Fruit fly (Drosophila melanogaster) whole organism, embryonic: ENCODE measurements around the gene Spn28Dc.

ENCODE experiments used
- B-H1 ChIP-seq: fragments of 200-800 bp; sonication (Bioruptor generic); IDR thresholded peaks from 3 replicates; pipeline ENCODE4 v1.3.6; 2022; ENCODE audit warnings: missing biosample characterization, missing genetic modification characterization
- Blimp-1 ChIP-seq: fragments of 200-800 bp; sonication (Bioruptor generic); optimal IDR thresholded peaks from 3 replicates; lab custom pipeline; 2018; ENCODE audit warnings: missing biosample characterization, missing genetic modification characterization, mild to moderate bottlenecking, moderate library complexity, missing genetic modification reagents
- C15 ChIP-seq: fragments of 200-800 bp; sonication (Bioruptor generic); IDR thresholded peaks from 3 replicates; pipeline ENCODE4 v1.3.6; 2022; ENCODE audit warnings: missing biosample characterization, missing genetic modification characterization
- CG11398 ChIP-seq: fragments of 200-800 bp; sonication (Bioruptor generic); optimal IDR thresholded peaks from 2 replicates; lab custom pipeline; 2016; ENCODE audit warnings: missing biosample characterization, missing genetic modification characterization
- CG11723 ChIP-seq: fragments of 200-800 bp; sonication (Bioruptor generic); optimal IDR thresholded peaks from 2 replicates; lab custom pipeline; 2017; ENCODE audit warnings: missing biosample characterization, mild to moderate bottlenecking, missing genetic modification characterization
- CG17359 ChIP-seq: fragments of 200-800 bp; sonication (Bioruptor generic); optimal IDR thresholded peaks from 3 replicates; lab custom pipeline; 2018; ENCODE audit warnings: missing biosample characterization, mild to moderate bottlenecking, missing genetic modification characterization, moderate library complexity
- CG1832 ChIP-seq: fragments of 200-800 bp; sonication (Bioruptor generic); optimal IDR thresholded peaks from 2 replicates; lab custom pipeline; 2017; ENCODE audit warnings: missing biosample characterization, mild to moderate bottlenecking, missing genetic modification characterization, inconsistent platforms
- CG2116 ChIP-seq: fragments of 200-800 bp; sonication (Bioruptor generic); optimal IDR thresholded peaks from 3 replicates; lab custom pipeline; 2018; ENCODE audit warnings: missing biosample characterization, mild to moderate bottlenecking, missing genetic modification characterization
- CG2202 ChIP-seq: fragments of 200-800 bp; sonication (Bioruptor generic); optimal IDR thresholded peaks from 2 replicates; lab custom pipeline; 2018; ENCODE audit warnings: missing biosample characterization, mild to moderate bottlenecking, missing genetic modification characterization
- CG31388 ChIP-seq: fragments of 200-800 bp; sonication (Bioruptor generic); optimal IDR thresholded peaks from 2 replicates; lab custom pipeline; 2016; ENCODE audit warnings: missing biosample characterization, missing genetic modification characterization
- CG33213 ChIP-seq: fragments of 200-800 bp; sonication (Bioruptor generic); optimal IDR thresholded peaks from 3 replicates; lab custom pipeline; 2016; ENCODE audit warnings: missing biosample characterization, missing genetic modification characterization
- CG3407 ChIP-seq: fragments of 200-800 bp; sonication (Bioruptor generic); optimal IDR thresholded peaks from 2 replicates; lab custom pipeline; 2018; ENCODE audit warnings: missing biosample characterization, mild to moderate bottlenecking, missing genetic modification characterization
- CG4282 ChIP-seq: fragments of 200-800 bp; sonication (Bioruptor generic); optimal IDR thresholded peaks from 2 replicates; lab custom pipeline; 2016; ENCODE audit warnings: missing biosample characterization, missing genetic modification characterization
- CG4328 ChIP-seq: fragments of 200-800 bp; sonication (Bioruptor generic); optimal IDR thresholded peaks from 3 replicates; lab custom pipeline; 2017; ENCODE audit warnings: missing biosample characterization, missing genetic modification reagents, missing genetic modification characterization
- CG4360 ChIP-seq: fragments of 200-800 bp; sonication (Bioruptor generic); IDR thresholded peaks from 2 replicates; pipeline ENCODE4 v1.3.6; 2022; ENCODE audit warnings: missing biosample characterization, missing genetic modification characterization
- CG4730 ChIP-seq: fragments of 200-800 bp; sonication (Bioruptor generic); IDR thresholded peaks from 2 replicates; pipeline ENCODE4 v1.3.6; 2022; ENCODE audit warnings: missing biosample characterization, missing genetic modification characterization
- CG5953 ChIP-seq: fragments of 200-800 bp; sonication (Bioruptor generic); IDR thresholded peaks from 2 replicates; pipeline ENCODE4 v1.3.6; 2022; ENCODE audit warnings: missing biosample characterization, missing genetic modification characterization
- CG7928 ChIP-seq: fragments of 200-800 bp; sonication (Bioruptor generic); optimal IDR thresholded peaks from 2 replicates; lab custom pipeline; 2017; ENCODE audit warnings: missing biosample characterization, mild to moderate bottlenecking, missing genetic modification characterization
- CG8281 ChIP-seq: fragments of 200-800 bp; sonication (Bioruptor generic); optimal IDR thresholded peaks from 2 replicates; lab custom pipeline; 2018; ENCODE audit warnings: missing biosample characterization, mild to moderate bottlenecking, missing genetic modification characterization, moderate library complexity
- CG8290 ChIP-seq, 3 experiments: fragments of 200-800 bp; sonication (Bioruptor generic); optimal IDR thresholded peaks; 2 replicates each; lab custom pipeline; 2016 to 2019; ENCODE audit warnings: missing biosample characterization in 3 of 3, missing genetic modification characterization in 3 of 3, mild to moderate bottlenecking in 2 of 3, moderate library complexity in 1 of 3
- CG8924 ChIP-seq: fragments of 200-800 bp; optimal IDR thresholded peaks from 3 replicates; lab custom pipeline; 2019; ENCODE audit warnings: missing biosample characterization, mild to moderate bottlenecking, missing genetic modification characterization, moderate library complexity
- CG9797 ChIP-seq: fragments of 200-800 bp; sonication (Bioruptor generic); optimal IDR thresholded peaks from 3 replicates; lab custom pipeline; 2018; ENCODE audit warnings: missing biosample characterization, mild to moderate bottlenecking, missing genetic modification characterization
- CkIIα-i1 ChIP-seq: fragments of 200-800 bp; sonication (Bioruptor generic); IDR thresholded peaks from 2 replicates; pipeline ENCODE4 v1.3.6; 2022; ENCODE audit warnings: missing biosample characterization, missing genetic modification characterization
- CrebB ChIP-seq: fragments of 200-800 bp; sonication (Bioruptor generic); optimal IDR thresholded peaks from 3 replicates; lab custom pipeline; 2018; ENCODE audit warnings: missing biosample characterization, mild to moderate bottlenecking, missing genetic modification characterization
- Dad ChIP-seq: fragments of 200-800 bp; sonication (Bioruptor generic); optimal IDR thresholded peaks from 3 replicates; lab custom pipeline; 2016; ENCODE audit warnings: missing biosample characterization, missing genetic modification characterization
- Deaf1 ChIP-seq: fragments of 200-800 bp; optimal IDR thresholded peaks from 3 replicates; lab custom pipeline; 2019; ENCODE audit warnings: missing biosample characterization, mild to moderate bottlenecking, missing genetic modification characterization, moderate library complexity
- Dip2 ChIP-seq: fragments of 200-800 bp; sonication (Bioruptor generic); IDR thresholded peaks from 2 replicates; pipeline ENCODE4 v1.3.6; 2022; ENCODE audit warnings: missing biosample characterization, missing genetic modification characterization
- Gug ChIP-seq: fragments of 200-800 bp; sonication (Bioruptor generic); IDR thresholded peaks from 4 replicates; pipeline ENCODE4 v1.3.6; 2022; ENCODE audit warnings: missing biosample characterization, missing genetic modification characterization
- H15 ChIP-seq: fragments of 200-800 bp; sonication (Bioruptor generic); IDR thresholded peaks from 3 replicates; pipeline ENCODE4 v1.3.6; 2022; ENCODE audit warnings: missing biosample characterization, missing genetic modification characterization
- HLH4C ChIP-seq: fragments of 200-800 bp; sonication (Bioruptor generic); IDR thresholded peaks from 3 replicates; pipeline ENCODE4 v1.3.6; 2022; ENCODE audit warnings: missing biosample characterization, missing genetic modification characterization; ENCODE audit not compliant: partially characterized antibody
- Hey ChIP-seq: fragments of 200-800 bp; sonication (Bioruptor generic); optimal IDR thresholded peaks from 3 replicates; lab custom pipeline; 2018; ENCODE audit warnings: missing biosample characterization, mild to moderate bottlenecking, missing genetic modification characterization
- Hmr ChIP-seq: fragments of 200-800 bp; sonication (Bioruptor generic); optimal IDR thresholded peaks from 3 replicates; lab custom pipeline; 2017; ENCODE audit warnings: mild to moderate bottlenecking, missing biosample characterization, missing genetic modification reagents, missing genetic modification characterization
- Mrtf ChIP-seq: fragments of 200-800 bp; sonication (Bioruptor generic); IDR thresholded peaks from 3 replicates; pipeline ENCODE4 v1.3.6; 2022; ENCODE audit warnings: missing biosample characterization, missing genetic modification characterization
- Myb ChIP-seq: fragments of 200-800 bp; sonication (Bioruptor generic); optimal IDR thresholded peaks from 2 replicates; lab custom pipeline; 2016; ENCODE audit warnings: missing biosample characterization, missing genetic modification characterization
- Nf-YA ChIP-seq: fragments of 200-800 bp; sonication (Bioruptor generic); IDR thresholded peaks from 2 replicates; pipeline ENCODE4 v1.3.6; 2022; ENCODE audit warnings: missing biosample characterization, missing genetic modification characterization
- Poxn ChIP-seq: fragments of 200-800 bp; sonication (Bioruptor generic); IDR thresholded peaks from 2 replicates; pipeline ENCODE4 v1.3.6; 2022; ENCODE audit warnings: missing biosample characterization, missing genetic modification characterization
- Sox100B ChIP-seq: fragments of 200-800 bp; sonication (Bioruptor generic); optimal IDR thresholded peaks from 3 replicates; lab custom pipeline; 2018; ENCODE audit warnings: missing biosample characterization, mild to moderate bottlenecking, missing genetic modification characterization
- Sox102F ChIP-seq: fragments of 200-800 bp; sonication (Bioruptor generic); optimal IDR thresholded peaks from 2 replicates; lab custom pipeline; 2018; ENCODE audit warnings: missing biosample characterization, mild to moderate bottlenecking, missing genetic modification characterization, moderate library complexity
- Xbp1 ChIP-seq: fragments of 200-800 bp; sonication (Bioruptor generic); optimal IDR thresholded peaks from 3 replicates; lab custom pipeline; 2016; ENCODE audit warnings: missing biosample characterization, mild to moderate bottlenecking, missing genetic modification characterization
- ac ChIP-seq: fragments of 200-800 bp; sonication (Bioruptor generic); optimal IDR thresholded peaks from 3 replicates; lab custom pipeline; 2017; ENCODE audit warnings: missing biosample characterization, mild to moderate bottlenecking, missing genetic modification characterization
- bbx ChIP-seq: fragments of 200-800 bp; sonication (Bioruptor generic); IDR thresholded peaks from 2 replicates; pipeline ENCODE4 v1.3.6; 2022; ENCODE audit warnings: missing biosample characterization, missing genetic modification characterization; ENCODE audit not compliant: partially characterized antibody
- croc ChIP-seq: fragments of 200-800 bp; sonication (Bioruptor generic); conservative IDR thresholded peaks from 3 replicates; pipeline ENCODE4 v1.3.6; 2022; ENCODE audit warnings: missing biosample characterization, missing genetic modification characterization
- gro ChIP-seq: fragments of 200-800 bp; sonication (Bioruptor generic); optimal IDR thresholded peaks from 2 replicates; lab custom pipeline; 2016; ENCODE audit warnings: missing biosample characterization, missing genetic modification characterization
- hkb ChIP-seq, 2 experiments: fragments of 200-800 bp in 1 of 2; fragments of >200 bp in 1 of 2; sonication (Bioruptor generic) in 1 of 2; IDR thresholded peaks in 1 of 2; optimal IDR thresholded peaks in 1 of 2; 2 replicates each; pipeline versions ENCODE4 v1.3.6 to Lab custom; 2017 to 2022; ENCODE audit warnings: missing biosample characterization in 1 of 2, missing genetic modification characterization in 1 of 2
- phol ChIP-seq: fragments of 200-800 bp; sonication (Bioruptor generic); optimal IDR thresholded peaks from 3 replicates; lab custom pipeline; 2018; ENCODE audit warnings: missing biosample characterization, mild to moderate bottlenecking, missing genetic modification characterization, moderate library complexity
- sc ChIP-seq, 3 experiments: fragments of >200 bp in 2 of 3; fragments of 200-800 bp in 1 of 3; sonication (Bioruptor generic) in 1 of 3; optimal IDR thresholded peaks; 2 replicates in 2 of 3; 3 replicates in 1 of 3; lab custom pipeline; 2017; ENCODE audit warnings: mild to moderate bottlenecking in 1 of 3, missing biosample characterization in 1 of 3, missing genetic modification characterization in 1 of 3, missing genetic modification reagents in 1 of 3
- toy ChIP-seq: fragments of 200-800 bp; sonication (Bioruptor generic); IDR thresholded peaks from 2 replicates; pipeline ENCODE4 v1.3.6; 2022; ENCODE audit warnings: missing biosample characterization, missing genetic modification characterization
- tup ChIP-seq: fragments of 200-800 bp; sonication (Bioruptor generic); optimal IDR thresholded peaks from 2 replicates; lab custom pipeline; 2016; ENCODE audit warnings: missing biosample characterization, mild to moderate bottlenecking, missing genetic modification characterization, moderate library complexity
- wor ChIP-seq: fragments of 200-800 bp; sonication (Bioruptor generic); IDR thresholded peaks from 2 replicates; pipeline ENCODE4 v1.3.6; 2022; ENCODE audit warnings: missing biosample characterization, missing genetic modification characterization
- zfh1 ChIP-seq: fragments of 200-800 bp; sonication (Bioruptor generic); IDR thresholded peaks from 3 replicates; pipeline ENCODE4 v1.3.6; 2022; ENCODE audit warnings: missing biosample characterization, missing genetic modification characterization

Spn28Dc gene

dm6 chr2L:8030693-8031210, 23.7 kb upstream of the Spn28Dc start, which contains the start of gene Cka (continued):
- TF ChIP-seq CG8290 (GFP tag; optimal IDR thresholded peaks at IDR 0.05; lab: Kevin White, UChicago) (no peak), CG8290 (tag; optimal IDR thresholded peaks at IDR 0.05; lab: Kevin White, UChicago) (peak in 1 of 2 experiments; percentile 68), CG7928 (GFP tag; lab: Kevin White, UChicago) (no peak), CG17359 (no peak), sc (optimal IDR thresholded peaks at IDR 0.05; lab: Kevin White, UChicago) (no peak), sc (GFP tag; optimal IDR thresholded peaks at IDR 0.05; lab: Kevin White, UChicago) (no peak), Myb (GFP tag; lab: Kevin White, UChicago) (no peak), CG4282 (GFP tag; lab: Kevin White, UChicago) (peak; percentile 17), H15 (GFP tag; lab: Robert Waterston, UW) (no peak), Blimp-1 (GFP tag; lab: Kevin White, UChicago) (no peak), Deaf1 (tag; lab: Kevin White, UChicago) (peak; percentile 23), CG8924 (tag; lab: Kevin White, UChicago) (peak; percentile 32), Poxn (GFP tag; lab: Robert Waterston, UW) (no peak), C15 (GFP tag; lab: Robert Waterston, UW) (no peak), Sox102F (GFP tag; lab: Kevin White, UChicago) (no peak), wor (GFP tag; lab: Robert Waterston, UW) (no peak), CG33213 (no peak), CG4730 (GFP tag; lab: Robert Waterston, UW) (no peak), CG4328 (no peak), gro (GFP tag; lab: Kevin White, UChicago) (no peak), B-H1 (no peak), tup (GFP tag; lab: Kevin White, UChicago) (no peak), HLH4C (GFP tag; lab: Robert Waterston, UW) (no peak), CrebB (tag; lab: Kevin White, UChicago) (no peak), CG11723 (no peak), Hmr (GFP tag; lab: Kevin White, UChicago) (peak; percentile 42), bbx (GFP tag; lab: Robert Waterston, UW) (peak; percentile 68), CG31388 (GFP tag; lab: Kevin White, UChicago) (no peak), CG3407 (GFP tag; lab: Kevin White, UChicago) (no peak), Xbp1 (no peak), CG2116 (GFP tag; lab: Kevin White, UChicago) (no peak), hkb (optimal IDR thresholded peaks at IDR 0.05; lab: Kevin White, UChicago) (peak; percentile 59), hkb (GFP tag; IDR thresholded peaks at IDR 0.05; lab: Robert Waterston, UW) (no peak), CG8281 (tag; lab: Kevin White, UChicago) (no peak), Dad (GFP tag; lab: Kevin White, UChicago) (no peak), CG1832 (GFP tag; lab: Kevin White, UChicago) (peak; percentile 97), Dip2 (no peak), toy (GFP tag; lab: Robert Waterston, UW) (no peak), Mrtf (GFP tag; lab: Robert Waterston, UW) (no peak), croc (GFP tag; lab: Robert Waterston, UW) (no peak), CG2202 (no peak), CG4360 (GFP tag; lab: Robert Waterston, UW) (no peak), CG9797 (GFP tag; lab: Kevin White, UChicago) (peak; percentile 61), Gug (GFP tag; lab: Robert Waterston, UW) (no peak), ac (GFP tag; lab: Kevin White, UChicago) (peak; percentile 3), Nf-YA (GFP tag; lab: Robert Waterston, UW) (no peak), zfh1 (GFP tag; lab: Robert Waterston, UW) (no peak), CG5953 (GFP tag; lab: Robert Waterston, UW) (no peak), phol (tag; lab: Kevin White, UChicago) (peak; percentile 7), Hey (tag; lab: Kevin White, UChicago) (no peak), CkIIα-i1 (GFP tag; lab: Robert Waterston, UW) (no peak), CG11398 (GFP tag; lab: Kevin White, UChicago) (no peak), Sox100B (no peak)
